Worm (Caenorhabditis elegans) whole organism, young adult: Measurements from ENCODE around the gene M106.3.

Experiments
- B0019.2 ChIP-seq: fragments of 200-800 bp; sonication (Bioruptor generic); conservative IDR thresholded peaks from 2 replicates; pipeline ENCODE4 v1.3.6; 2022; ENCODE audit warnings: missing genetic modification reagents, missing genetic modification characterization, missing compliant biosample characterization
- C06A6.2 ChIP-seq: fragments of 200-800 bp; sonication (Bioruptor generic); conservative IDR thresholded peaks from 2 replicates; pipeline ENCODE4 v1.3.6; 2022; ENCODE audit warnings: missing genetic modification characterization, missing compliant biosample characterization
- D2030.7 ChIP-seq: fragments of 200-800 bp; sonication (Bioruptor generic); IDR thresholded peaks from 2 replicates; pipeline ENCODE4 v1.3.6; 2022; ENCODE audit warnings: missing genetic modification reagents, missing genetic modification characterization, missing compliant biosample characterization
- F37B4.10 ChIP-seq: fragments of 200-800 bp; sonication (Bioruptor generic); IDR thresholded peaks from 2 replicates; pipeline ENCODE4 v1.3.6; 2022; ENCODE audit warnings: missing genetic modification characterization, missing compliant biosample characterization
- F39B2.1 ChIP-seq: fragments of 200-800 bp; sonication (Bioruptor generic); IDR thresholded peaks from 2 replicates; pipeline ENCODE4 v1.3.6; 2022; ENCODE audit warnings: missing genetic modification reagents, missing genetic modification characterization, missing compliant biosample characterization
- F52B5.7 ChIP-seq: sonication (generic microtip); optimal IDR thresholded peaks from 2 replicates; lab custom pipeline; 2016; ENCODE audit warnings: mild to moderate bottlenecking, missing genetic modification characterization, missing compliant biosample characterization
- T26A5.8 ChIP-seq: sonication (generic microtip); optimal IDR thresholded peaks from 2 replicates; lab custom pipeline; 2016; ENCODE audit warnings: missing genetic modification characterization, missing compliant biosample characterization
- Y53F4B.3 ChIP-seq: fragments of 200-800 bp; sonication (Bioruptor generic); IDR thresholded peaks from 2 replicates; pipeline ENCODE4 v1.3.6; 2022; ENCODE audit warnings: missing genetic modification reagents, missing genetic modification characterization, missing compliant biosample characterization
- Y56A3A.18 ChIP-seq: fragments of 200-800 bp; sonication (Bioruptor generic); IDR thresholded peaks from 2 replicates; pipeline ENCODE4 v1.3.6; 2022; ENCODE audit warnings: missing genetic modification reagents, missing genetic modification characterization, missing compliant biosample characterization
- Y67H2A.10 ChIP-seq: fragments of 200-800 bp; sonication (Bioruptor generic); conservative IDR thresholded peaks from 2 replicates; pipeline ENCODE4 v1.3.6; 2022; ENCODE audit warnings: missing genetic modification reagents, missing genetic modification characterization, missing compliant biosample characterization
- akir-1 ChIP-seq: fragments of 200-800 bp; sonication (Bioruptor generic); optimal IDR thresholded peaks from 2 replicates; lab custom pipeline; 2018; ENCODE audit warnings: mild to moderate bottlenecking, missing genetic modification characterization, moderate library complexity, missing compliant biosample characterization
- ama-1 ChIP-seq, 3 experiments: fragments of 150-350 bp in 1 of 3; sonication (generic microtip) in 2 of 3; optimal IDR thresholded peaks; 2 replicates each; lab custom pipeline; 2014 to 2018; ENCODE audit warnings: missing biosample characterization in 2 of 3, missing genetic modification characterization in 2 of 3, missing genetic modification reagents in 2 of 3
- aptf-2 ChIP-seq: fragments of 200-800 bp; sonication (Bioruptor generic); conservative IDR thresholded peaks from 2 replicates; pipeline ENCODE4 v1.3.6; 2022; ENCODE audit warnings: missing genetic modification reagents, missing genetic modification characterization, missing compliant biosample characterization
- aptf-3 ChIP-seq: fragments of 200-800 bp; sonication (Bioruptor generic); IDR thresholded peaks from 2 replicates; pipeline ENCODE4 v1.3.6; 2022; ENCODE audit warnings: missing genetic modification characterization, missing compliant biosample characterization
- atf-7 ChIP-seq: sonication (generic microtip); optimal IDR thresholded peaks from 2 replicates; lab custom pipeline; 2017; ENCODE audit warnings: mild to moderate bottlenecking, missing genetic modification characterization, missing compliant biosample characterization
- ccch-3 ChIP-seq: fragments of 200-800 bp; sonication (Bioruptor generic); optimal IDR thresholded peaks from 2 replicates; lab custom pipeline; 2018; ENCODE audit warnings: mild to moderate bottlenecking, missing genetic modification characterization, missing compliant biosample characterization
- cebp-1 ChIP-seq, 2 experiments: fragments of 200-800 bp in 1 of 2; sonication (Bioruptor generic) in 1 of 2; sonication (generic microtip) in 1 of 2; IDR thresholded peaks in 1 of 2; optimal IDR thresholded peaks in 1 of 2; 2 replicates each; pipeline versions ENCODE4 v1.3.6 to Lab custom; 2017 to 2022; ENCODE audit warnings: missing compliant biosample characterization in 2 of 2, missing genetic modification characterization in 2 of 2, mild to moderate bottlenecking in 1 of 2, missing genetic modification reagents in 1 of 2, moderate library complexity in 1 of 2
- cebp-2 ChIP-seq: fragments of 200-800 bp; sonication (Bioruptor generic); IDR thresholded peaks from 2 replicates; pipeline ENCODE4 v1.3.6; 2022; ENCODE audit warnings: missing genetic modification characterization, missing compliant biosample characterization
- ceh-79 ChIP-seq: sonication (generic microtip); optimal IDR thresholded peaks from 2 replicates; lab custom pipeline; 2017; ENCODE audit warnings: mild to moderate bottlenecking, missing genetic modification characterization, missing compliant biosample characterization
- die-1 ChIP-seq: sonication (generic microtip); optimal IDR thresholded peaks from 2 replicates; lab custom pipeline; 2016; ENCODE audit warnings: missing genotype, mild to moderate bottlenecking, missing genetic modification characterization, missing compliant biosample characterization
- egrh-3 ChIP-seq: fragments of 200-800 bp; sonication (Bioruptor generic); IDR thresholded peaks from 2 replicates; pipeline ENCODE4 v1.3.6; 2022; ENCODE audit warnings: missing genetic modification reagents, missing genetic modification characterization, missing compliant biosample characterization
- hlh-26 ChIP-seq: fragments of 200-800 bp; sonication (Bioruptor generic); conservative IDR thresholded peaks from 2 replicates; pipeline ENCODE4 v1.3.6; 2022; ENCODE audit warnings: missing genetic modification reagents, missing genetic modification characterization, missing compliant biosample characterization
- hmg-1.2 ChIP-seq: fragments of 200-800 bp; sonication (Bioruptor generic); IDR thresholded peaks from 2 replicates; pipeline ENCODE4 v1.3.6; 2022; ENCODE audit warnings: missing genetic modification reagents, missing genetic modification characterization, missing compliant biosample characterization
- lin-35 ChIP-seq, 3 experiments: fragments of 150-350 bp in 2 of 3; sonication (generic microtip) in 1 of 3; optimal IDR thresholded peaks; 2 replicates each; lab custom pipeline; 2014 to 2018; ENCODE audit warnings: missing biosample characterization in 3 of 3, missing genetic modification characterization in 3 of 3, missing genetic modification reagents in 3 of 3
- lin-54 ChIP-seq: fragments of 200-800 bp; sonication (Bioruptor generic); optimal IDR thresholded peaks from 2 replicates; lab custom pipeline; 2018; ENCODE audit warnings: mild to moderate bottlenecking, missing genetic modification characterization, missing compliant biosample characterization
- lsl-1 ChIP-seq: fragments of 200-800 bp; sonication (Bioruptor generic); optimal IDR thresholded peaks from 2 replicates; lab custom pipeline; 2018; ENCODE audit warnings: mild to moderate bottlenecking, missing genetic modification characterization, moderate library complexity, missing compliant biosample characterization
- lsy-27 ChIP-seq: sonication (generic microtip); optimal IDR thresholded peaks from 2 replicates; lab custom pipeline; 2017; ENCODE audit warnings: missing genetic modification characterization, mild to moderate bottlenecking, missing compliant biosample characterization, antibody characterized with exemption, missing genotype, borderline replicate concordance; ENCODE audit not compliant: insufficient read depth
- madf-8 ChIP-seq: fragments of 200-800 bp; sonication (Bioruptor generic); conservative IDR thresholded peaks from 2 replicates; pipeline ENCODE4 v1.3.6; 2022; ENCODE audit warnings: missing genetic modification reagents, missing genetic modification characterization, missing compliant biosample characterization
- mes-4 ChIP-seq: sonication (generic microtip); optimal IDR thresholded peaks from 2 replicates; lab custom pipeline; 2016; ENCODE audit warnings: missing genotype, missing genetic modification characterization, missing compliant biosample characterization
- mxl-1 ChIP-seq: sonication (generic microtip); optimal IDR thresholded peaks from 2 replicates; lab custom pipeline; 2016; ENCODE audit warnings: missing genetic modification characterization, missing compliant biosample characterization
- nfyb-1 ChIP-seq: fragments of 200-800 bp; sonication (Bioruptor generic); IDR thresholded peaks from 2 replicates; pipeline ENCODE4 v1.3.6; 2022; ENCODE audit warnings: missing genetic modification reagents, missing genetic modification characterization, missing compliant biosample characterization
- nhr-120 ChIP-seq: fragments of 200-800 bp; sonication (Bioruptor generic); IDR thresholded peaks from 2 replicates; pipeline ENCODE4 v1.3.6; 2022; ENCODE audit warnings: missing genetic modification characterization, missing compliant biosample characterization
- nhr-80 ChIP-seq: sonication (generic microtip); optimal IDR thresholded peaks from 2 replicates; lab custom pipeline; 2016; ENCODE audit warnings: missing genetic modification characterization, missing compliant biosample characterization
- rec-8 ChIP-seq, 2 experiments: sonication (generic microtip); optimal IDR thresholded peaks; 2 replicates each; lab custom pipeline; 2016; ENCODE audit warnings: mild to moderate bottlenecking in 2 of 2, missing genetic modification characterization in 2 of 2, missing genetic modification reagents in 2 of 2, missing genotype in 2 of 2, missing biosample characterization in 1 of 2, missing compliant biosample characterization in 1 of 2, moderate library complexity in 1 of 2
- rpc-1 ChIP-seq, 2 experiments: fragments of 150-350 bp in 1 of 2; sonication (generic microtip) in 1 of 2; optimal IDR thresholded peaks; 2 replicates each; lab custom pipeline; 2014 to 2018; ENCODE audit warnings: missing biosample characterization in 1 of 2, missing genetic modification characterization in 1 of 2, missing genetic modification reagents in 1 of 2, missing genotype in 1 of 2
- sea-2 ChIP-seq: fragments of 200-800 bp; sonication (Bioruptor generic); IDR thresholded peaks from 2 replicates; pipeline ENCODE4 v1.3.6; 2022; ENCODE audit warnings: missing genetic modification characterization, missing compliant biosample characterization
- snpc-3.4 ChIP-seq: sonication (generic microtip); optimal IDR thresholded peaks from 2 replicates; lab custom pipeline; 2017; ENCODE audit warnings: missing genetic modification characterization, mild to moderate bottlenecking, missing compliant biosample characterization, antibody characterized with exemption, moderate library complexity, missing genotype, missing genetic modification reagents
- snpc-4 ChIP-seq, 5 experiments: fragments of 150-350 bp in 1 of 5; sonication (generic microtip) in 4 of 5; optimal IDR thresholded peaks; 2 replicates each; lab custom pipeline; 2014 to 2018; ENCODE audit warnings: missing genetic modification characterization in 5 of 5, missing biosample characterization in 3 of 5, antibody characterized with exemption in 2 of 5, mild to moderate bottlenecking in 2 of 5, missing compliant biosample characterization in 2 of 5, missing genotype in 2 of 5, moderate library complexity in 2 of 5, missing genetic modification reagents in 1 of 5
- somi-1 ChIP-seq: fragments of 200-800 bp; sonication (Bioruptor generic); optimal IDR thresholded peaks from 2 replicates; lab custom pipeline; 2018; ENCODE audit warnings: mild to moderate bottlenecking, missing genetic modification characterization, missing compliant biosample characterization
- sptf-2 ChIP-seq: fragments of 200-800 bp; sonication (Bioruptor generic); optimal IDR thresholded peaks from 2 replicates; lab custom pipeline; 2018; ENCODE audit warnings: mild to moderate bottlenecking, missing genetic modification characterization, missing compliant biosample characterization
- xnd-1 ChIP-seq: sonication (generic microtip); optimal IDR thresholded peaks from 2 replicates; lab custom pipeline; 2016; ENCODE audit warnings: missing genotype, missing genetic modification reagents, missing genetic modification characterization, missing compliant biosample characterization
- zim-3 ChIP-seq: sonication (generic microtip); optimal IDR thresholded peaks from 2 replicates; lab custom pipeline; 2017; ENCODE audit warnings: mild to moderate bottlenecking, missing genetic modification characterization, moderate library complexity, missing compliant biosample characterization
- ztf-22 ChIP-seq: fragments of 200-800 bp; sonication (Bioruptor generic); optimal IDR thresholded peaks from 2 replicates; lab custom pipeline; 2018; ENCODE audit warnings: mild to moderate bottlenecking, missing genetic modification characterization, moderate library complexity, missing compliant biosample characterization

M106.3 gene

ce11 chrII:10824046-10824445 lies 36.7 kb downstream of the M106.3 start, which contains the start of the genes R06F6.12 and mix-1 (continued):
- no peak for TF ChIP-seq die-1 (tag; lab: Kevin White, UChicago)
- no peak for TF ChIP-seq C06A6.2
- TF ChIP-seq F39B2.1 (GFP tag; lab: Robert Waterston, UW): no peak
- no peak for TF ChIP-seq B0019.2 (GFP tag; lab: Robert Waterston, UW)
- no peak for TF ChIP-seq ama-1 (optimal IDR thresholded peaks at IDR 0.05; lab: Kevin White, UChicago)
- TF ChIP-seq ama-1 (GFP tag; optimal IDR thresholded peaks at IDR 0.05; lab: Kevin White, UChicago): no peak
- TF ChIP-seq lsy-27 (tag; lab: Kevin White, UChicago): no peak
- TF ChIP-seq aptf-3 (GFP tag; lab: Robert Waterston, UW): no peak
- TF ChIP-seq lin-54: peak; percentile 66
- TF ChIP-seq, all 124 proteins: peak for 21

ce11 chrII:10820679-10821078 lies 40.0 kb downstream of the M106.3 start, which contains the start of gene ech-4:
ech-4 (plus strand) TSS chrII:10821031.
- TF ChIP-seq F37B4.10 (GFP tag; lab: Robert Waterston, UW) (no peak), ccch-3 (GFP tag; lab: Kevin White, UChicago) (no peak), T26A5.8 (no peak), akir-1 (GFP tag; lab: Kevin White, UChicago) (no peak), cebp-2 (GFP tag; lab: Robert Waterston, UW) (no peak), nhr-80 (tag; lab: Kevin White, UChicago) (peak; percentile 8)

ce11 chrII:10819928-10820423 lies 40.7 kb downstream of the M106.3 start, which contains the start of gene R06F6.8:
R06F6.8 (minus strand) TSS chrII:10819978.
- TF ChIP-seq sea-2: no peak
- no peak for TF ChIP-seq Y56A3A.18 (GFP tag; lab: Robert Waterston, UW)
- no peak for TF ChIP-seq ceh-79
- no peak for TF ChIP-seq ztf-22 (GFP tag; lab: Kevin White, UChicago)
- TF ChIP-seq xnd-1 (tag; lab: Kevin White, UChicago): no peak
- TF ChIP-seq lin-35 (GFP tag; optimal IDR thresholded peaks at IDR 0.05; lab: Kevin White, UChicago): no peak
- TF ChIP-seq atf-7 (tag; lab: Kevin White, UChicago): no peak
- TF ChIP-seq Y67H2A.10: no peak
- no peak for TF ChIP-seq lsy-27 (tag; lab: Kevin White, UChicago)
- TF ChIP-seq Y53F4B.3 (GFP tag; lab: Robert Waterston, UW): no peak
- TF ChIP-seq hlh-26 (GFP tag; lab: Robert Waterston, UW): no peak
- no peak for TF ChIP-seq F52B5.7 (tag; lab: Kevin White, UChicago)
- TF ChIP-seq rpc-1 (optimal IDR thresholded peaks at IDR 0.05; lab: Kevin White, UChicago): no peak
- no peak for TF ChIP-seq rpc-1 (tag; optimal IDR thresholded peaks at IDR 0.05; lab: Kevin White, UChicago)
- no peak for TF ChIP-seq nfyb-1 (GFP tag; lab: Robert Waterston, UW)
- peak; percentile 50 for TF ChIP-seq D2030.7
- TF ChIP-seq egrh-3 (GFP tag; lab: Robert Waterston, UW): no peak
- TF ChIP-seq nhr-120 (GFP tag; lab: Robert Waterston, UW): no peak
- no peak for TF ChIP-seq F39B2.1 (GFP tag; lab: Robert Waterston, UW)
- TF ChIP-seq lsl-1 (GFP tag; lab: Kevin White, UChicago): peak; percentile 63
- TF ChIP-seq madf-8 (GFP tag; lab: Robert Waterston, UW): no peak
- peak; percentile 89 for TF ChIP-seq hmg-1.2
- TF ChIP-seq snpc-4 (GFP tag; optimal IDR thresholded peaks at IDR 0.05; lab: Kevin White, UChicago): no peak
- no peak for TF ChIP-seq snpc-4 (tag; optimal IDR thresholded peaks at IDR 0.05; lab: Kevin White, UChicago)
- no peak for TF ChIP-seq mxl-1
- no peak for TF ChIP-seq sptf-2
- TF ChIP-seq cebp-1 (GFP tag; IDR thresholded peaks at IDR 0.05; lab: Robert Waterston, UW): no peak
- TF ChIP-seq cebp-1 (tag; optimal IDR thresholded peaks at IDR 0.05; lab: Kevin White, UChicago): no peak
- TF ChIP-seq somi-1 (GFP tag; lab: Kevin White, UChicago): no peak
- TF ChIP-seq aptf-2 (GFP tag; lab: Robert Waterston, UW): no peak
- peak; percentile 21 for TF ChIP-seq lin-54
- TF ChIP-seq mes-4 (tag; lab: Kevin White, UChicago): no peak
- TF ChIP-seq rec-8 (tag; optimal IDR thresholded peaks at IDR 0.05; lab: Kevin White, UChicago): no peak
- TF ChIP-seq snpc-3.4 (tag; lab: Kevin White, UChicago): peak; percentile 2
- TF ChIP-seq zim-3 (tag; lab: Kevin White, UChicago): no peak
